Worm (Caenorhabditis elegans): ENCODE data around the gene rle-1.
A peak's percentile ranks its signal among the peaks of the same experiment; 100 is the strongest.

The rle-1 gene

ce11 chrIII:10981555-10981954 is 45.5 kb downstream of the rle-1 start:
- TF ChIP-seq ceh-40 (GFP tag; IDR thresholded peaks at IDR 0.05): no peak
- no peak for TF ChIP-seq repo-1 (tag; optimal IDR thresholded peaks at IDR 0.05)
- no peak for TF ChIP-seq B0336.3 (GFP tag; IDR thresholded peaks at IDR 0.05)
- no peak for TF ChIP-seq F22D6.2 (tag; optimal IDR thresholded peaks at IDR 0.05)

DNA sequence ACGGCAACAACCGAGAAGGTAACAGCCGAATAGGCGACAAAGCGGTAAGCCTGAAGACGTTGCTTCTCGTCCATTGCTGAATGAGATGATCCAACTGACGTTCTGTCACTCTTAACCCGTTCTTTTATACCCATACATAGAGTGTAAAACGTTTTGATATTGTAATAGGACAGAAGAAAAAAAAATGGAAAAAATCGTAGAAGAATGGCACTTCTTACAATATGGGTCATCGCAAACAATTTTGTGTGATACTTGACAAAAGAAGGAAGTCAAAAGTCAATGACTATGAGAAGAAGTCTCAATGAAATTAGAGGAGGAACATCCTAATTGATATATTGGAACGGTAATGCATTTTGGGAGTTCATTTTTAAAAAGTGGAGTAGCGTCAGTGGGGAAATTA is 47.1 kb downstream of the rle-1 start, which contains the start of gene col-92:
col-92 (minus strand) TSS at position 101 of the 400 bp plus-strand sequence.
- TF ChIP-seq egrh-3 (GFP tag; IDR thresholded peaks at IDR 0.05) (no peak), aptf-3 (GFP tag; IDR thresholded peaks at IDR 0.05) (no peak), xnd-1 (tag; optimal IDR thresholded peaks at IDR 0.05) (no peak), hmg-20 (GFP tag; IDR thresholded peaks at IDR 0.05) (no peak), attf-6 (GFP tag; IDR thresholded peaks at IDR 0.05) (no peak), attf-5 (GFP tag; optimal IDR thresholded peaks at IDR 0.05) (no peak), madf-10 (tag; optimal IDR thresholded peaks at IDR 0.05) (no peak), egl-18 (GFP tag; IDR thresholded peaks at IDR 0.05) (no peak), mcd-1 (GFP tag; IDR thresholded peaks at IDR 0.05) (no peak), lin-40 (tag; optimal IDR thresholded peaks at IDR 0.05) (no peak), nhr-179 (tag; optimal IDR thresholded peaks at IDR 0.05) (no peak), ZK185.1 (tag; optimal IDR thresholded peaks at IDR 0.05; ENCODE audit: poor library complexity, severe bottlenecking) (no peak), F52B5.7 (tag; optimal IDR thresholded peaks at IDR 0.05) (no peak)

ce11 chrIII:10984749-10985148 is 48.7 kb downstream of the rle-1 start:
- TF ChIP-seq egrh-3 (GFP tag; IDR thresholded peaks at IDR 0.05): peak; percentile 97
- TF ChIP-seq mcd-1 (GFP tag; IDR thresholded peaks at IDR 0.05): peak; percentile 38; the same call in 1 of the 2 replicates
- TF ChIP-seq nhr-120 (GFP tag; IDR thresholded peaks at IDR 0.05): 0 out of 2 replicates have a peak, but pooled peaks have one; percentile 26
- peak; percentile 38; the same call in 1 of the 2 replicates for TF ChIP-seq lin-26 (GFP tag; IDR thresholded peaks at IDR 0.05)

- TF ChIP-seq lin-26 (GFP tag; IDR thresholded peaks at IDR 0.05) (no peak), athp-1 (tag; optimal IDR thresholded peaks at IDR 0.05) (no peak)
These were observed 49.6 kb downstream of the rle-1 start, which contains the start of gene col-93 for ce11 chrIII:10985559-10986036. TSS of gene col-93 (minus strand) at chrIII:10985609.

DNA sequence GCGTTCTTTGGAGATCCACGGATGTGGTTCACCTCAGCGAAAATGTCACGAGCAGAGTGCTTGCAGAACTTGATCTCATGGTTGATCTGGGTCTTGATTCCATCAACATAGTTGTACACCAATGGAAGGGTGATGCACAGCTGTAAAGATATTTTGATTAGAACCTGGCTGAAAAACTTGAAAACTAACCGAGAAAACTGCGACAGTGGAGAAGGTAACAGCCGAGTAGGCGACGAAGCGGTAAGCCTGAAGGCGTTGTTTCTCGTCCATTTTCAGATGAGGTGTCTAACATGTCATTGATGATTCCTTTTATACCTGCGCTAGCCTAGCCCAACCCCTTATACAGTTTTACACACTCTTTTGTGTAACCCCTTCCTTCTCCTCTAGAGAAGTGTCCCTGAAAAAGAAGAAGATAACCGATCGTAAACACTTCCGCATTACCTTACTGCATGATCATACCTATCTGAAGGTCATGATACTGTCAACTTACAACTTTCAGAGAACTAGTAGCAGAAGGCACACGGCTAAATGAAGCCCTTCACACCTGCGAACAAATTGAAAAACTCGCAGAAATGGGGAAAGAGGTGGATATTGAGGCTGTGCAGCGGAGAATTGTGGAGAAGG is 51.6 kb downstream of the rle-1 start, which contains the start of gene col-94:
col-94 (minus strand) TSS at position 313 of the 624 bp plus-strand sequence.
- TF ChIP-seq pbrm-1 (GFP tag; IDR thresholded peaks at IDR 0.05) (no peak), snpc-4 (GFP tag; optimal IDR thresholded peaks at IDR 0.05) (no peak), snpc-4 (tag; optimal IDR thresholded peaks at IDR 0.05) (peak in 1 of 4 experiments; percentile 11)

DNA sequence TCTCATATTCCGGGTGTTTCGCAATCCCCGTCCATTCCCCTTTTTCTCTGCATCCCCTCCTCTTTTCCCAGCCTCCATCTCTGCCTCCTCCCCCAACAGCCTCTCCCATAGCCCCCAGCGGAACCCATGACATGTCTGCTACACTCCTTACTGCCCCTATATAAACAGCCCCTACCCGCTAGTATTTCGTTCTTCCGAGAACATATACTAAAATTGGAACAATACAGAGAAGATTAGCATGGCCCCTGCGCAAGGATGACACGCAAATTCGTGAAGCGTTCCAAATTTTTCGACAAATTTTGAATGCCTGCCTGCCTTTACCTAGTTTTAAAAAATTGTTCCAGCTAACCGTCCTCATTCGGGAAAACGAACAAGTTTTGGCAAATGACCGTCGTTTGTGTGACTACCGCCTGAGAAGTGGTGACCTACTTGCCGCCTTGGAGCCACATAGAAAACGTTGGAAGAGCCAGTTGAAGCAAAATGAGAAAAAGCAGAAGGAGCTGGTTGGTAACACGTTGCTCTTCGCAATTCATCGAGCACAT is 53.5 kb downstream of the rle-1 start:
- TF ChIP-seq hsf-1 (GFP tag; IDR thresholded peaks at IDR 0.05): peak; percentile 79
- TF ChIP-seq F55B11.4 (tag; optimal IDR thresholded peaks at IDR 0.05; ENCODE audit: borderline replicate concordance, insufficient read depth): peak; percentile 28
- TF ChIP-seq F23B12.7 (tag; optimal IDR thresholded peaks at IDR 0.05; ENCODE audit: insufficient read depth): peak; percentile 90
- peak; percentile 98 for TF ChIP-seq lin-26 (GFP tag; IDR thresholded peaks at IDR 0.05)
- peak; percentile 94 for TF ChIP-seq hmg-20 (GFP tag; IDR thresholded peaks at IDR 0.05)
- no peak for TF ChIP-seq pha-4 (tag; optimal IDR thresholded peaks at IDR 0.05)
- peak; percentile 80 for TF ChIP-seq nhr-179 (tag; optimal IDR thresholded peaks at IDR 0.05)
- TF ChIP-seq somi-1 (GFP tag; optimal IDR thresholded peaks at IDR 0.05): peak; percentile 92
- TF ChIP-seq sdz-38 (tag; optimal IDR thresholded peaks at IDR 0.05): peak; percentile 72
- peak; percentile 68 for TF ChIP-seq F33H1.4 (GFP tag; IDR thresholded peaks at IDR 0.05)
- TF ChIP-seq rcor-1 (GFP tag; IDR thresholded peaks at IDR 0.05): peak; percentile 95
- TF ChIP-seq rec-8 (tag; optimal IDR thresholded peaks at IDR 0.05): peak; percentile 95 to 97
- TF ChIP-seq B0336.3 (GFP tag; IDR thresholded peaks at IDR 0.05): peak; percentile 98
- TF ChIP-seq K11D2.4 (GFP tag; IDR thresholded peaks at IDR 0.05): peak; percentile 95
- peak; percentile 85 for TF ChIP-seq egrh-3 (GFP tag; IDR thresholded peaks at IDR 0.05)
- peak; percentile 99 for TF ChIP-seq snpc-4 (GFP tag; optimal IDR thresholded peaks at IDR 0.05)
- peak; percentile 99 to 100 (median 100) for TF ChIP-seq snpc-4 (tag; optimal IDR thresholded peaks at IDR 0.05)
- TF ChIP-seq mes-4 (tag; optimal IDR thresholded peaks at IDR 0.05): peak; percentile 90
- peak; percentile 86 for TF ChIP-seq madf-6 (GFP tag; IDR thresholded peaks at IDR 0.05)
- TF ChIP-seq pbrm-1 (GFP tag; IDR thresholded peaks at IDR 0.05): peak; percentile 92
- TF ChIP-seq dpff-1 (tag; optimal IDR thresholded peaks at IDR 0.05): peak; percentile 94
- TF ChIP-seq ceh-27 (GFP tag; optimal IDR thresholded peaks at IDR 0.05): peak; percentile 95

Measured in whole organism, young adult.